Worm (Caenorhabditis elegans): ENCODE results near the gene ssq-2.
"Not testable (repeated sequence)": the region's sequence is repeated elsewhere in the genome, so short reads cannot be mapped to it uniquely, and the experiment has no call there.

Gene ssq-2

DNA sequence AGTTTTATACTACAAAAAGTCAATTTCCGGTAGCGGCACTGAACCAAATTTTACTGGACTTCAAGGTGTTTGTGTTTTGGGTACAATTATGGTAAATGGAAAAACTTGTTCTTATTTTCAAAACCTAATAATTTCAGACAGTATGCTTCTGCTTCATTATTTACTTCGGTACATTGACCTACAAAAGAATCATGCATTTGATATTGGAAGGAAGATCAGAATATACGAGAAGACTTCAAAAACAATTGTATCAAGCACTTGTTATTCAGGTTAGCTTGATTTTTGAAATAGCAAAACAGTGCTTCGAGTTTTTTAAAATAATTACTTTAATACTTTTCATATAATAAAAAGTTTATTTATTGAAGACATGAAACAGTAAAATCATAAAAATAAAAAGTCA, 2.8 kb upstream of the ssq-2 start:
- TF ChIP-seq ceh-13 (GFP tag; optimal IDR thresholded peaks at IDR 0.05) (no peak), flt-1 (GFP tag; IDR thresholded peaks at IDR 0.05) (no peak), hnd-1 (tag; optimal IDR thresholded peaks at IDR 0.05) (no peak), B0310.2 (tag; optimal IDR thresholded peaks at IDR 0.05) (no peak), ets-7 (tag; optimal IDR thresholded peaks at IDR 0.05) (no peak), tbx-37 (GFP tag; conservative IDR thresholded peaks at IDR 0.05) (no peak), tra-4 (tag; optimal IDR thresholded peaks at IDR 0.05) (no peak), ceh-36 (tag; optimal IDR thresholded peaks at IDR 0.05) (no peak), ama-1 (optimal IDR thresholded peaks at IDR 0.05) (no peak), hmbx-1 (tag; optimal IDR thresholded peaks at IDR 0.05) (no peak), sea-1 (GFP tag; conservative IDR thresholded peaks at IDR 0.05) (no peak), aly-1 (tag; optimal IDR thresholded peaks at IDR 0.05) (no peak), hmg-4 (GFP tag; optimal IDR thresholded peaks at IDR 0.05) (no peak), tbx-11 (GFP tag; IDR thresholded peaks at IDR 0.05) (no peak), F13C5.2 (tag; optimal IDR thresholded peaks at IDR 0.05) (no peak), pes-1 (GFP tag; IDR thresholded peaks at IDR 0.05) (no peak), scrt-1 (GFP tag; IDR thresholded peaks at IDR 0.05) (no peak)

DNA sequence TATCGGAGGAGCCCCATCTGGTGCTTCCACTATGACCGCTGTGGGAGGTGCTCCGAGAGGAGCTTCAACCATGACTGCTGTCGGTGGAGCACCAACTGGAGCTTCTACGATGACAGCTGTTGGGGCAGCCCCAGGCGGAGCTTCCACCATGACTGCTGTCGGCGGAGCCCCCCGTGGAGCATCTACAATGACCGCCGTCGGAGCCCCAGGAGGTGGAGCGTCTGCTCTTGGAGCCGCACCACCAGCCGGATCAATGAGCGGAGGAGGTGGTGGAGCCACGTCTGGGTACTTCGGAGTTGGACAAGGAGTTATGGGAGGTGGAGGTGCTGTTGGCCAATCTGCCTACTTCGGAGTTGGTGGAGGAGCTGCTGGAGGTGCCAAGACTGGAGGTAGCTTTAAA, 1.0 kb downstream of the ssq-2 start:
- TF ChIP-seq F13C5.2 (tag; optimal IDR thresholded peaks at IDR 0.05) (no peak), hmbx-1 (tag; optimal IDR thresholded peaks at IDR 0.05) (no peak), ceh-13 (GFP tag; optimal IDR thresholded peaks at IDR 0.05) (no peak), hnd-1 (tag; optimal IDR thresholded peaks at IDR 0.05) (no peak), ceh-36 (tag; optimal IDR thresholded peaks at IDR 0.05) (no peak), B0310.2 (tag; optimal IDR thresholded peaks at IDR 0.05) (no peak), flt-1 (GFP tag; IDR thresholded peaks at IDR 0.05) (no peak), tra-4 (tag; optimal IDR thresholded peaks at IDR 0.05) (no peak), pes-1 (GFP tag; IDR thresholded peaks at IDR 0.05) (no peak)

DNA sequence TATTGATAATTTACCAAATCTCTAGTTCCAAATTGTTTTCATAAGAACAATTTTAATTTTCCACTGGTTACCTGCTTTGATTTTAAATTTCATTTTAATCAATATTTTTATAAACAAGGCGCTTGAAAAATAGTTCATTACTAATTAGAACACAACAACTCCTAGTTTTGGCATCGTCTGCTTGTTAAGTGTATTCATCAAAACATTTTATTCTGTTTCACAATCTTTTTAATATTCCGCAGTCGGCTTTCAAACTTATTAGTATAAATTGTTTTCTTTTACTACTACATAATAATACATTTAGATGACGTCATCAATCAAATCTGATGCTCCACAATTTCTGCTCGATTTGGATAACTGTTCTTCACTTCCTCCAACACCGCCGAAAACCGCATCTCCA, 6.5 kb downstream of the ssq-2 start, which contains the start of gene pes-1:
Gene pes-1 (plus strand): TSS at position 301 of the 400 bp plus-strand sequence.
- TF ChIP-seq sea-1 (GFP tag; conservative IDR thresholded peaks at IDR 0.05) (no peak), ama-1 (optimal IDR thresholded peaks at IDR 0.05) (no peak)

DNA sequence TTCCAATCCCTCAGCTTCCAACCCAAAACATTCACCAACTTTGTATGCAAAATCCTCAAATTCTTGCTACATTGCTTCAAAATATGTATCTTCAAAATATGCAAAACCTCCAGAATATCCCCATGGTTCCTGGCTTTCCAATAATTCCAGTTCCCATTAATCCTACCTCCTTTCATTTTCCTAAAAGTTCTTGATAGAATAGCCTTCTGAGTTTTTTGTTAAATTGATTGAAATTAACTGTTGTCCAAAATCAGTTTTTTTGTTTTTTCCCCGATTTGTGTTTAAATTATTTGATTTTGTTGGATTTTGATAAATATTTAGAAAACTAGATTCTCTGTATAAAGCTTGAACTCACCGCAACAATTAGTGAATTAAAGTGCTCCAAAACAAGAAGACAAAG, 9.2 kb downstream of the ssq-2 start:
- TF ChIP-seq hmg-4 (GFP tag; optimal IDR thresholded peaks at IDR 0.05) (no peak), hnd-1 (tag; optimal IDR thresholded peaks at IDR 0.05) (no peak), hmbx-1 (tag; optimal IDR thresholded peaks at IDR 0.05) (no peak), F13C5.2 (tag; optimal IDR thresholded peaks at IDR 0.05) (no peak), ceh-13 (GFP tag; optimal IDR thresholded peaks at IDR 0.05) (no peak), ets-7 (tag; optimal IDR thresholded peaks at IDR 0.05) (no peak), tbx-11 (GFP tag; IDR thresholded peaks at IDR 0.05) (no peak), B0310.2 (tag; optimal IDR thresholded peaks at IDR 0.05) (no peak), tbx-37 (GFP tag; conservative IDR thresholded peaks at IDR 0.05) (no peak), scrt-1 (GFP tag; IDR thresholded peaks at IDR 0.05) (no peak), pes-1 (GFP tag; IDR thresholded peaks at IDR 0.05) (no peak), ama-1 (optimal IDR thresholded peaks at IDR 0.05) (no peak), aly-1 (tag; optimal IDR thresholded peaks at IDR 0.05) (no peak), ceh-36 (tag; optimal IDR thresholded peaks at IDR 0.05) (no peak), tra-4 (tag; optimal IDR thresholded peaks at IDR 0.05) (no peak), flt-1 (GFP tag; IDR thresholded peaks at IDR 0.05) (no peak), sea-1 (GFP tag; conservative IDR thresholded peaks at IDR 0.05) (no peak)

DNA sequence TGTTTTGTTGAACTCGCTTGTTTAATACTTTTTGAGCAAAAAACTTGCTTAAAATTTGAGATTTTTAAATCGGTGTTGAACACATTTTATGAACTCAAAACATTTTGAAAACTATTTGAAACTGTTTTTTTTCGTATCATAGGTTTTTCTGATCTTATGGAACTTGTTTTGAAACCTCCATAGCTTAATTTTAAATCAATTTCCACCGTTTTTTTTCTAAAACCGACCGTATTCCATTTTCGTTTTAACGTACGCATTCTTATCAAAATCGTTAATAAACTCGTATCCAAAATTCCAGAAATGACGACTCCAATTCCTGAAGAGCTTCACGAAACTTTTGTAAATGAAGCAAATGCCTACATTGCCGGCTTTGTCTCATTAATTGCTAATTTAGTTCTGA, 12.4 kb downstream of the ssq-2 start, which contains the start of gene srm-2:
Gene srm-2 (plus strand): TSS at position 301 of the 400 bp plus-strand sequence.
- no peak for TF ChIP-seq tbx-37 (GFP tag; conservative IDR thresholded peaks at IDR 0.05)
- TF ChIP-seq hnd-1 (tag; optimal IDR thresholded peaks at IDR 0.05) = no peak
- TF ChIP-seq aly-1 (tag; optimal IDR thresholded peaks at IDR 0.05) = no peak
- TF ChIP-seq tbx-11 (GFP tag; IDR thresholded peaks at IDR 0.05) = no peak
- TF ChIP-seq scrt-1 (GFP tag; IDR thresholded peaks at IDR 0.05) = no peak
- no peak for TF ChIP-seq flt-1 (GFP tag; IDR thresholded peaks at IDR 0.05)
- TF ChIP-seq ets-7 (tag; optimal IDR thresholded peaks at IDR 0.05) = no peak
- TF ChIP-seq hmg-4 (GFP tag; optimal IDR thresholded peaks at IDR 0.05) = no peak
- no peak for TF ChIP-seq ceh-36 (tag; optimal IDR thresholded peaks at IDR 0.05)
- TF ChIP-seq sea-1 (GFP tag; conservative IDR thresholded peaks at IDR 0.05) = no peak
- TF ChIP-seq B0310.2 (tag; optimal IDR thresholded peaks at IDR 0.05) = no peak
- TF ChIP-seq hmbx-1 (tag; optimal IDR thresholded peaks at IDR 0.05) = no peak
- no peak for TF ChIP-seq ama-1 (optimal IDR thresholded peaks at IDR 0.05)
- TF ChIP-seq tra-4 (tag; optimal IDR thresholded peaks at IDR 0.05) = no peak
- TF ChIP-seq ceh-13 (GFP tag; optimal IDR thresholded peaks at IDR 0.05) = no peak
- no peak for TF ChIP-seq F13C5.2 (tag; optimal IDR thresholded peaks at IDR 0.05)
- no peak for TF ChIP-seq pes-1 (GFP tag; IDR thresholded peaks at IDR 0.05)

DNA sequence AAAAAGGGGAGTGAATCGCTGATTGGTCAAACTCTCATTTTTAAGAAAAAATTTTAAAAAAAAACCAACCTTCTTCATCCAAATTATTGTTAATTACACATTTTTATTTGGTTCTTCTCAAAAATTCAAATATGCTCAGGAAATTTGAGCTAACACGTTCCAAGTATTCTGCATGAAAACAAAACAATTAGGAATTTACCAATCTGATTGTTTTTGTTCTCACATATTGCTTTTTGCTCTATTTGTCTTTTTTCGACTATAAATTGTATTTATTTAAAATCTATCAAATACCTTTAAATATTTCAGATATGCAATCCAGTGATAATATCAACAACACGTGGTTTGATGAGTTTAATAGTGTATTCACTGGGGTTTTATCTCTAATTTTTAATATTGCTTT, 16.3 kb downstream of the ssq-2 start, which contains the start of gene srm-1:
Gene srm-1 (plus strand): TSS at position 301 of the 400 bp plus-strand sequence.
- TF ChIP-seq tbx-37 (GFP tag; conservative IDR thresholded peaks at IDR 0.05) (no peak), B0310.2 (tag; optimal IDR thresholded peaks at IDR 0.05) (no peak), aly-1 (tag; optimal IDR thresholded peaks at IDR 0.05) (no peak), ceh-36 (tag; optimal IDR thresholded peaks at IDR 0.05) (no peak), hmg-4 (GFP tag; optimal IDR thresholded peaks at IDR 0.05) (no peak), hmbx-1 (tag; optimal IDR thresholded peaks at IDR 0.05) (no peak), flt-1 (GFP tag; IDR thresholded peaks at IDR 0.05) (no peak), pes-1 (GFP tag; IDR thresholded peaks at IDR 0.05) (no peak), scrt-1 (GFP tag; IDR thresholded peaks at IDR 0.05) (no peak), ets-7 (tag; optimal IDR thresholded peaks at IDR 0.05) (no peak), ama-1 (optimal IDR thresholded peaks at IDR 0.05) (no peak), sea-1 (GFP tag; conservative IDR thresholded peaks at IDR 0.05) (no peak), tra-4 (tag; optimal IDR thresholded peaks at IDR 0.05) (no peak), tbx-11 (GFP tag; IDR thresholded peaks at IDR 0.05) (no peak), ceh-13 (GFP tag; optimal IDR thresholded peaks at IDR 0.05) (no peak), hnd-1 (tag; optimal IDR thresholded peaks at IDR 0.05) (no peak), F13C5.2 (tag; optimal IDR thresholded peaks at IDR 0.05) (no peak)

DNA sequence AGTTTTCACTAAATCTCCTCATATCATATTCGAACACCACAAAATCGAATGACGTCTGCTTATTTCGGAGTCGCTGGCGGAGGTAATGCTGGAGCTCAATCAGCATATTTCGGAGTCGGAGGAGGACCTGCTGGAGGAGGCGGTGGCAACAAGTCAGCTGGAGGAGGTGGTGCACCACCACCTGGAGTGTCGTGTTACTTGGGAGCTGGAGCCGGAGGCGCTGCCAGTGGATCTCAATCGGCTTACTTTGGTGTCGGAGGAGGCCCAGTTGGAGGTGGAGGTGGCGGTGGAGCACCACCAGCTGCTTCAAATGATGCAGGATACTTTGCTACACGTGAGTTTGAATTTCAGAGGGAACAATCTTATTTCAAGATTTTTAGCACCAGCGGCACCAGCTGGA, 20.5 kb downstream of the ssq-2 start, which contains the start of gene ssq-4:
Gene ssq-4 (plus strand): TSS at position 19 of the 400 bp plus-strand sequence.
- not testable (repeated sequence) for TF ChIP-seq tra-4 (tag; optimal IDR thresholded peaks at IDR 0.05); ceh-36 (tag; optimal IDR thresholded peaks at IDR 0.05); ama-1 (optimal IDR thresholded peaks at IDR 0.05)
